Fruit fly (Drosophila melanogaster) whole organism, prepupa: ENCODE measurements around the gene CycB3.

ENCODE experiments used
- CG10631 ChIP-seq: fragments of 200-800 bp; sonication (Bioruptor generic); optimal IDR thresholded peaks from 2 replicates; lab custom pipeline; 2016; ENCODE audit warnings: missing biosample characterization, missing genetic modification characterization
- CG11294 ChIP-seq: fragments of 200-800 bp; sonication (Bioruptor generic); IDR thresholded peaks from 2 replicates; pipeline ENCODE4 v1.3.6; 2022; ENCODE audit warnings: missing biosample characterization, missing genetic modification characterization
- CG11762 ChIP-seq: fragments of 200-800 bp; sonication (Bioruptor generic); optimal IDR thresholded peaks from 3 replicates; lab custom pipeline; 2016; ENCODE audit warnings: missing biosample characterization, missing genetic modification characterization; ENCODE audit not compliant: insufficient read depth
- CG11902 ChIP-seq: fragments of 200-800 bp; sonication (Bioruptor generic); optimal IDR thresholded peaks from 3 replicates; lab custom pipeline; 2016; ENCODE audit warnings: missing biosample characterization, missing genetic modification characterization
- CG15336 ChIP-seq: fragments of 200-800 bp; sonication (Bioruptor generic); IDR thresholded peaks from 2 replicates; pipeline ENCODE4 v1.3.6; 2022; ENCODE audit warnings: missing biosample characterization, missing genetic modification characterization
- CG1621 ChIP-seq: fragments of 200-800 bp; sonication (Bioruptor generic); optimal IDR thresholded peaks from 3 replicates; lab custom pipeline; 2018; ENCODE audit warnings: missing biosample characterization, mild to moderate bottlenecking, missing genetic modification characterization
- CG3032 ChIP-seq: fragments of 200-800 bp; optimal IDR thresholded peaks from 2 replicates; lab custom pipeline; 2019; ENCODE audit warnings: missing biosample characterization, mild to moderate bottlenecking, missing genetic modification characterization, moderate library complexity
- CG32006 ChIP-seq: fragments of 200-800 bp; sonication (Bioruptor generic); optimal IDR thresholded peaks from 3 replicates; lab custom pipeline; 2017; ENCODE audit warnings: missing biosample characterization, mild to moderate bottlenecking, missing genetic modification characterization
- CG34406 ChIP-seq: fragments of 200-800 bp; sonication (Bioruptor generic); optimal IDR thresholded peaks from 3 replicates; lab custom pipeline; 2016; ENCODE audit warnings: missing biosample characterization, missing genetic modification characterization
- CG3919 ChIP-seq: fragments of 200-800 bp; sonication (Bioruptor generic); optimal IDR thresholded peaks from 3 replicates; lab custom pipeline; 2016; ENCODE audit warnings: missing biosample characterization, missing genetic modification characterization
- CG6163 ChIP-seq: fragments of 200-800 bp; sonication (Bioruptor generic); IDR thresholded peaks from 3 replicates; pipeline ENCODE4 v1.3.6; 2022; ENCODE audit warnings: missing biosample characterization, missing genetic modification characterization
- CG6276 ChIP-seq: fragments of 200-800 bp; sonication (Bioruptor generic); optimal IDR thresholded peaks from 2 replicates; lab custom pipeline; 2017; ENCODE audit warnings: missing biosample characterization, mild to moderate bottlenecking, missing genetic modification characterization
- CG6792 ChIP-seq: fragments of 200-800 bp; sonication (Bioruptor generic); optimal IDR thresholded peaks from 3 replicates; lab custom pipeline; 2016; ENCODE audit warnings: missing biosample characterization, missing genetic modification characterization
- CG6808 ChIP-seq: fragments of 200-800 bp; sonication (Bioruptor generic); optimal IDR thresholded peaks from 3 replicates; lab custom pipeline; 2017; ENCODE audit warnings: missing biosample characterization, missing genetic modification characterization, mild to moderate bottlenecking, moderate library complexity, missing genetic modification reagents
- CG9139 ChIP-seq: fragments of 200-800 bp; sonication (Bioruptor generic); optimal IDR thresholded peaks from 3 replicates; lab custom pipeline; 2017; ENCODE audit warnings: missing biosample characterization, mild to moderate bottlenecking, missing genetic modification characterization
- Eip78C ChIP-seq: fragments of 200-800 bp; sonication (Bioruptor generic); peaks from one replicate; lab custom pipeline; 2016; ENCODE audit warnings: missing biosample characterization, missing genetic modification characterization
- Hr38 ChIP-seq: sonication (Bioruptor generic); optimal IDR thresholded peaks from 2 replicates; lab custom pipeline; 2016; ENCODE audit warnings: missing biosample characterization, missing genetic modification characterization
- Hr39 ChIP-seq: fragments of 200-800 bp; sonication (Bioruptor generic); optimal IDR thresholded peaks from 2 replicates; lab custom pipeline; 2016; ENCODE audit warnings: missing biosample characterization, missing genetic modification characterization
- Hr4 ChIP-seq: fragments of 200-800 bp; sonication (Bioruptor generic); optimal IDR thresholded peaks from 3 replicates; lab custom pipeline; 2016; ENCODE audit warnings: missing biosample characterization, missing genetic modification characterization
- Lpt ChIP-seq: fragments of 200-800 bp; sonication (Bioruptor generic); optimal IDR thresholded peaks from 3 replicates; lab custom pipeline; 2016; ENCODE audit warnings: missing biosample characterization, missing genetic modification characterization
- Met ChIP-seq: fragments of 200-800 bp; sonication (Bioruptor generic); optimal IDR thresholded peaks from 3 replicates; lab custom pipeline; 2016; ENCODE audit warnings: missing biosample characterization, missing genetic modification characterization
- Smox ChIP-seq: fragments of 200-800 bp; sonication (Bioruptor generic); optimal IDR thresholded peaks from 3 replicates; lab custom pipeline; 2016; ENCODE audit warnings: missing biosample characterization, missing genetic modification characterization
- Sox14 ChIP-seq: fragments of 200-800 bp; sonication (Bioruptor generic); optimal IDR thresholded peaks from 3 replicates; lab custom pipeline; 2016; ENCODE audit warnings: missing biosample characterization, missing genetic modification characterization
- Sox15 ChIP-seq: fragments of 200-800 bp; sonication (Bioruptor generic); optimal IDR thresholded peaks from 3 replicates; lab custom pipeline; 2016; ENCODE audit warnings: missing biosample characterization, missing genetic modification characterization
- acj6 ChIP-seq: fragments of 200-800 bp; sonication (Bioruptor generic); optimal IDR thresholded peaks from 3 replicates; lab custom pipeline; 2016; ENCODE audit warnings: missing biosample characterization, missing genetic modification characterization
- dac ChIP-seq: fragments of 200-800 bp; sonication (Bioruptor generic); optimal IDR thresholded peaks from 2 replicates; lab custom pipeline; 2017; ENCODE audit warnings: missing biosample characterization, mild to moderate bottlenecking, missing genetic modification characterization
- dsx ChIP-seq: fragments of 200-800 bp; optimal IDR thresholded peaks from 3 replicates; lab custom pipeline; 2019; ENCODE audit warnings: missing biosample characterization, mild to moderate bottlenecking, missing genetic modification characterization, moderate library complexity; ENCODE audit not compliant: poor library complexity, severe bottlenecking
- eg ChIP-seq: fragments of 200-800 bp; sonication (Bioruptor generic); IDR thresholded peaks from 3 replicates; pipeline ENCODE4 v1.3.6; 2022; ENCODE audit warnings: missing biosample characterization, missing genetic modification characterization
- esn ChIP-seq: fragments of 200-800 bp; sonication (Bioruptor generic); optimal IDR thresholded peaks from 2 replicates; lab custom pipeline; 2016; ENCODE audit warnings: missing biosample characterization, mild to moderate bottlenecking, missing genetic modification characterization, moderate library complexity
- net ChIP-seq: fragments of 200-800 bp; sonication (Bioruptor generic); optimal IDR thresholded peaks from 3 replicates; lab custom pipeline; 2016; ENCODE audit warnings: missing biosample characterization, missing genetic modification characterization
- pdm3 ChIP-seq: fragments of 200-800 bp; sonication (Bioruptor generic); optimal IDR thresholded peaks from 3 replicates; lab custom pipeline; 2016; ENCODE audit warnings: missing biosample characterization, missing genetic modification characterization
- salr ChIP-seq, 2 experiments: fragments of 200-800 bp; sonication (Bioruptor generic); optimal IDR thresholded peaks; 3 replicates each; lab custom pipeline; 2016 to 2018; ENCODE audit warnings: missing biosample characterization in 2 of 2, missing genetic modification characterization in 2 of 2, mild to moderate bottlenecking in 1 of 2
- ss ChIP-seq, 2 experiments: fragments of 200-800 bp; sonication (Bioruptor generic); optimal IDR thresholded peaks; 2 replicates in 1 of 2; 3 replicates in 1 of 2; lab custom pipeline; 2017 to 2018; ENCODE audit warnings: mild to moderate bottlenecking in 2 of 2, missing biosample characterization in 2 of 2, missing genetic modification characterization in 2 of 2, moderate library complexity in 1 of 2
- svp ChIP-seq: fragments of 200-800 bp; sonication (Bioruptor generic); peaks from one replicate; lab custom pipeline; 2016; ENCODE audit warnings: missing biosample characterization, missing genetic modification characterization
- vri ChIP-seq: fragments of 200-800 bp; sonication (Bioruptor generic); optimal IDR thresholded peaks from 3 replicates; lab custom pipeline; 2016; ENCODE audit warnings: missing biosample characterization, mild to moderate bottlenecking, missing genetic modification characterization

CycB3 gene

DNA sequence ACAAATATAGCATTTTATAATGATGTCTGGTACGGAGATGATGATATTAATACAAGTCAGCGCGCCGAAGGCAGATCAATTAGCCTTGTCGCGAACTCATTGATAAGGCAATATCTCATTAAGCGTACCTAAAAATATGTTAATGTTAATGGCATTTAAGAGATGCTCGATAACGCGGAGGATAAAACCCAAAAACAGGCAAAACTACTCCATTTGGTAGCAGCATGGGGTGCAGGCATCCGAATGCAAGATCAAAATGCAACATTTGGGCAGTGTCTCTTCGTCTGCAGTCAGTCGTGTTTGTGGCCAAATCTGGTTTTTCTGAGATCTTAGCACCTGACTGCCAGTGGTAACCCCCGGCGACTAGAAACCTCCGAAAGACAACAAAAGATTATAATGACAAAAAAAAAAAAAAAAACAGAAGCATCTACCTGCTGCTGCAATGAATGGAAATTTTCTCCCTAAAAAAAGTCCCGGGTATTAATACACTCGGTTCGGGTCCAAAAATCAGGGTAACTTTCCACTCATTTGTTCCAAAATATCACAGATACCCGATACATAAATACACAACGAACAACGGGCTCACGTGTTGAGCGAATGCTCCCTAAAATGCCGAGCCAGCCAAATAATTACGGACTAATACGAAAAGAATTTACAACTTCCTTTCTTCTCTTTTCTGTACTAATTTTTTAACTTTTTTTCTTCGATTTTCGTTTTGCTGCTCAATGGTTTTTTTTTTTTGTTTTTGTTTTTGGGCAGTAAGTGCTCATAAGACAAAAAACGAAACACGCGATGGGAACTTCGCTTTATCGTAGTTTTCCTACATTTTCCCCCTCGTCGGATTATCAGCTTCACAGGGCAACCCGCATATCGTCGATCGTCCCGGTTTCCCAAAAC lies 24.4 kb downstream of the CycB3 start:
- no peak for TF ChIP-seq CG3032 (tag; lab: Kevin White, UChicago)
- no peak for TF ChIP-seq Lpt
- TF ChIP-seq Smox = no peak
- no peak for TF ChIP-seq vri (GFP tag; lab: Kevin White, UChicago)
- TF ChIP-seq dsx (GFP tag; lab: Kevin White, UChicago) = no peak
- no peak for TF ChIP-seq ss (GFP tag; optimal IDR thresholded peaks at IDR 0.05; lab: Kevin White, UChicago)
- TF ChIP-seq CG6276 = no peak
- no peak for TF ChIP-seq CG11294 (GFP tag; lab: Robert Waterston, UW)
- TF ChIP-seq Sox15 (GFP tag; lab: Kevin White, UChicago) = no peak
- no peak for TF ChIP-seq CG11902 (GFP tag; lab: Kevin White, UChicago)
- no peak for TF ChIP-seq CG11762 (GFP tag; lab: Kevin White, UChicago)
- no peak for TF ChIP-seq CG6163 (GFP tag; lab: Robert Waterston, UW)
- no peak for TF ChIP-seq salr (GFP tag; optimal IDR thresholded peaks at IDR 0.05; lab: Kevin White, UChicago)
- TF ChIP-seq CG10631 (GFP tag; lab: Kevin White, UChicago) = no peak
- TF ChIP-seq Eip78C (GFP tag; lab: Kevin White, UChicago) = no peak
- no peak for TF ChIP-seq CG15336 (GFP tag; lab: Robert Waterston, UW)
- TF ChIP-seq Sox14 (GFP tag; lab: Kevin White, UChicago) = no peak
- TF ChIP-seq CG9139 (GFP tag; lab: Kevin White, UChicago) = no peak
- no peak for TF ChIP-seq net (GFP tag; lab: Kevin White, UChicago)
- no peak for TF ChIP-seq dac (GFP tag; lab: Kevin White, UChicago)

DNA sequence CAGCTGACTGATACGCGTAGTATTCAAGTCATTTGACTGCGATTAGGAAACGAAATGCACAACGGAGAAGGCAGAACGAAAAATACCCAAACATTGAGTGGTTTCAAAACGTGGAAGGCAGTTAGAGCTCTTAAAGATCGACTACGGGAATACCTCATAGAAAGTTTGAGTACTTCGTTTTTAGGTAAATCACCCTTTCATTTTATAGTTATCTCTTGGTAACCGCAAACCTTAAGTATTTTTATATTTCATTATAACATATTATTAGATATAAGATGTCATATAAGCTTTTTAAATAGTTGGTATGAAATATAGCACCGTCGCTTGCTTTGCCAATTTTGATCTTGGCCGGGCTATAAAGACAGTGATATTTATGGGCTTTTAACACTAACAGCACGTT lies 25.5 kb downstream of the CycB3 start:
- no peak for TF ChIP-seq eg
- no peak for TF ChIP-seq Met (GFP tag; lab: Kevin White, UChicago)
- TF ChIP-seq dac (GFP tag; lab: Kevin White, UChicago) = no peak
- no peak for TF ChIP-seq CG6808 (GFP tag; lab: Kevin White, UChicago)
- TF ChIP-seq esn = no peak
- no peak for TF ChIP-seq pdm3 (GFP tag; lab: Kevin White, UChicago)
- TF ChIP-seq CG11902 (GFP tag; lab: Kevin White, UChicago) = no peak
- TF ChIP-seq Hr39 (GFP tag; lab: Kevin White, UChicago) = no peak
- no peak for TF ChIP-seq CG34406 (GFP tag; lab: Kevin White, UChicago)
- no peak for TF ChIP-seq CG1621 (tag; lab: Kevin White, UChicago)
- TF ChIP-seq acj6 (GFP tag; lab: Kevin White, UChicago) = no peak

DNA sequence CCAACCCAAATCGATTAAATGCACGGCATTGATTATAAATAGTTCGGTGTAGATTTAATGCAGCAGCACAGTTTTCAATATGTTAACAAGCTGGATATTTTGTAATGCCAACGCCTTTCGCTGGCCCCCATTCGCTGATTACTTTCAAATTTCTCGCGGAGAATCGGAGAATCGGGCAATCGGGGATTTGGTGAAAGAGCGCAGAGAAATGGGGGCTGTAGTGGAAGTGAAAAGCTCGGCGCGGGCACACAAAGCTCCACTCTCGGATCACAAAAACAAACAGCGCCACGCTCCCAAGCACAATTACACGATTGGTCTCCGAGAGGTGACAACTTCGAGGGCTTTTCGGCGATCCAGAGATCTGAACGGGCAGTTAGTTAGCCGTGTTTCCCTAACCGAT lies 29.0 kb downstream of the CycB3 start, which contains the start of gene Esp:
TSS of gene Esp (plus strand) at position 301 of the 400 bp plus-strand sequence.
- TF ChIP-seq eg (no peak), Hr38 (GFP tag; lab: Kevin White, UChicago) (no peak), Hr4 (GFP tag; lab: Kevin White, UChicago) (no peak), CG6792 (no peak), CG3919 (GFP tag; lab: Kevin White, UChicago) (no peak), Eip78C (GFP tag; lab: Kevin White, UChicago) (no peak), CG32006 (no peak), Lpt (no peak), pdm3 (GFP tag; lab: Kevin White, UChicago) (no peak), Sox15 (GFP tag; lab: Kevin White, UChicago) (no peak), svp (GFP tag; lab: Kevin White, UChicago) (no peak), dac (GFP tag; lab: Kevin White, UChicago) (no peak)
- TF ChIP-seq, all 60 proteins: peak for 0
